Worm (Caenorhabditis elegans): Measurements from ENCODE around the gene sru-8.
A peak's percentile ranks its signal among the peaks of the same experiment; 100 is the strongest.

sru-8 gene

ce11 chrV:9843376-9843916, at the start of gene sru-8:
TSS of gene sru-8 (plus strand) at chrV:9843866.
- TF ChIP-seq madf-10 (tag; optimal IDR thresholded peaks at IDR 0.05) (no peak), ztf-28 (GFP tag; IDR thresholded peaks at IDR 0.05) (no peak), snpc-4 (GFP tag; optimal IDR thresholded peaks at IDR 0.05) (no peak), snpc-4 (tag; optimal IDR thresholded peaks at IDR 0.05) (no peak), hmg-20 (GFP tag; IDR thresholded peaks at IDR 0.05) (no peak), F52B5.7 (tag; optimal IDR thresholded peaks at IDR 0.05) (no peak), him-1 (tag; optimal IDR thresholded peaks at IDR 0.05) (no peak), sea-2 (GFP tag; IDR thresholded peaks at IDR 0.05) (no peak), Y67H2A.10 (GFP tag; conservative IDR thresholded peaks at IDR 0.05) (no peak), madf-6 (GFP tag; IDR thresholded peaks at IDR 0.05) (no peak), aptf-2 (GFP tag; conservative IDR thresholded peaks at IDR 0.05) (no peak), ceh-58 (GFP tag; IDR thresholded peaks at IDR 0.05) (no peak), ets-4 (GFP tag; optimal IDR thresholded peaks at IDR 0.05) (no peak), Y56A3A.18 (GFP tag; IDR thresholded peaks at IDR 0.05) (no peak), nfya-1 (tag; optimal IDR thresholded peaks at IDR 0.05; ENCODE audit: borderline replicate concordance, insufficient read depth) (no peak), ceh-79 (tag; optimal IDR thresholded peaks at IDR 0.05) (no peak), egl-18 (GFP tag; IDR thresholded peaks at IDR 0.05) (no peak), F33H1.4 (GFP tag; IDR thresholded peaks at IDR 0.05) (no peak), F37B4.10 (GFP tag; IDR thresholded peaks at IDR 0.05) (no peak)

- TF ChIP-seq nhr-80 (tag; optimal IDR thresholded peaks at IDR 0.05) = peak; percentile 30
- TF ChIP-seq let-607 (tag; optimal IDR thresholded peaks at IDR 0.05) = peak in 1 of 2 experiments; percentile 52
- no peak for TF ChIP-seq dox-1 (GFP tag; IDR thresholded peaks at IDR 0.05)
These were observed 48.7 kb upstream of the sru-8 start for ce11 chrV:9794997-9795396.

- no peak for TF ChIP-seq bed-1 (GFP tag; IDR thresholded peaks at IDR 0.05)
- TF ChIP-seq cebp-2 (GFP tag; IDR thresholded peaks at IDR 0.05) = no peak
- no peak for TF ChIP-seq ceh-100 (GFP tag; IDR thresholded peaks at IDR 0.05)
- TF ChIP-seq F52B5.7 (tag; optimal IDR thresholded peaks at IDR 0.05) = no peak
- no peak for TF ChIP-seq snpc-3.4 (tag; optimal IDR thresholded peaks at IDR 0.05)
- TF ChIP-seq B0035.1 (tag; optimal IDR thresholded peaks at IDR 0.05) = no peak
These were observed 47.7 kb upstream of the sru-8 start for ce11 chrV:9796002-9796401.

ce11 chrV:9796562-9796961, 47.1 kb upstream of the sru-8 start, which contains the start of gene F46B6.9:
TSS of gene F46B6.9 (plus strand) at chrV:9796862.
- TF ChIP-seq F39B2.1 (GFP tag; IDR thresholded peaks at IDR 0.05) (no peak), F57C9.4 (tag; optimal IDR thresholded peaks at IDR 0.05) (no peak), madf-10 (tag; optimal IDR thresholded peaks at IDR 0.05) (no peak), C17E4.6 (GFP tag; IDR thresholded peaks at IDR 0.05) (no peak), rcor-1 (GFP tag; IDR thresholded peaks at IDR 0.05) (no peak), ZK185.1 (tag; optimal IDR thresholded peaks at IDR 0.05; ENCODE audit: poor library complexity, severe bottlenecking) (no peak), ceh-79 (tag; optimal IDR thresholded peaks at IDR 0.05) (no peak), ceh-27 (GFP tag; optimal IDR thresholded peaks at IDR 0.05) (no peak), hlh-26 (GFP tag; conservative IDR thresholded peaks at IDR 0.05) (no peak), Y67H2A.10 (GFP tag; conservative IDR thresholded peaks at IDR 0.05) (no peak), dpl-1 (GFP tag; optimal IDR thresholded peaks at IDR 0.05) (no peak), hsf-1 (GFP tag; IDR thresholded peaks at IDR 0.05) (no peak), nfyb-1 (GFP tag; IDR thresholded peaks at IDR 0.05) (no peak), B0035.1 (tag; optimal IDR thresholded peaks at IDR 0.05) (no peak), sptf-2 (GFP tag; optimal IDR thresholded peaks at IDR 0.05) (no peak)

Measured in whole organism, young adult.